Fruit fly (Drosophila melanogaster) whole organism, prepupa: Measurements from ENCODE around the gene Tsp86D.

ENCODE experiments used
- Blimp-1 ChIP-seq: fragments of 200-800 bp; sonication (Bioruptor generic); optimal IDR thresholded peaks from 3 replicates; lab custom pipeline; 2017; ENCODE audit warnings: missing biosample characterization, missing genetic modification characterization, mild to moderate bottlenecking, moderate library complexity, missing genetic modification reagents
- CG10631 ChIP-seq: fragments of 200-800 bp; sonication (Bioruptor generic); optimal IDR thresholded peaks from 2 replicates; lab custom pipeline; 2016; ENCODE audit warnings: missing biosample characterization, missing genetic modification characterization
- CG11294 ChIP-seq: fragments of 200-800 bp; sonication (Bioruptor generic); IDR thresholded peaks from 2 replicates; pipeline ENCODE4 v1.3.6; 2022; ENCODE audit warnings: missing biosample characterization, missing genetic modification characterization
- CG11762 ChIP-seq: fragments of 200-800 bp; sonication (Bioruptor generic); optimal IDR thresholded peaks from 3 replicates; lab custom pipeline; 2016; ENCODE audit warnings: missing biosample characterization, missing genetic modification characterization; ENCODE audit not compliant: insufficient read depth
- CG11902 ChIP-seq: fragments of 200-800 bp; sonication (Bioruptor generic); optimal IDR thresholded peaks from 3 replicates; lab custom pipeline; 2016; ENCODE audit warnings: missing biosample characterization, missing genetic modification characterization
- CG1621 ChIP-seq: fragments of 200-800 bp; sonication (Bioruptor generic); optimal IDR thresholded peaks from 3 replicates; lab custom pipeline; 2018; ENCODE audit warnings: missing biosample characterization, mild to moderate bottlenecking, missing genetic modification characterization
- CG16779 ChIP-seq: fragments of 200-800 bp; sonication (Bioruptor generic); optimal IDR thresholded peaks from 3 replicates; lab custom pipeline; 2017; ENCODE audit warnings: missing biosample characterization, mild to moderate bottlenecking, missing genetic modification characterization
- CG3032 ChIP-seq: fragments of 200-800 bp; optimal IDR thresholded peaks from 2 replicates; lab custom pipeline; 2019; ENCODE audit warnings: missing biosample characterization, mild to moderate bottlenecking, missing genetic modification characterization, moderate library complexity
- CG31627 ChIP-seq: fragments of 200-800 bp; sonication (Bioruptor generic); optimal IDR thresholded peaks from 3 replicates; lab custom pipeline; 2016; ENCODE audit warnings: missing biosample characterization, missing genetic modification characterization
- CG32006 ChIP-seq: fragments of 200-800 bp; sonication (Bioruptor generic); optimal IDR thresholded peaks from 3 replicates; lab custom pipeline; 2017; ENCODE audit warnings: missing biosample characterization, mild to moderate bottlenecking, missing genetic modification characterization
- CG34406 ChIP-seq: fragments of 200-800 bp; sonication (Bioruptor generic); optimal IDR thresholded peaks from 3 replicates; lab custom pipeline; 2016; ENCODE audit warnings: missing biosample characterization, missing genetic modification characterization
- CG3919 ChIP-seq: fragments of 200-800 bp; sonication (Bioruptor generic); optimal IDR thresholded peaks from 3 replicates; lab custom pipeline; 2016; ENCODE audit warnings: missing biosample characterization, missing genetic modification characterization
- CG4318 ChIP-seq: fragments of 200-800 bp; sonication (Bioruptor generic); optimal IDR thresholded peaks from 3 replicates; lab custom pipeline; 2017; ENCODE audit warnings: missing biosample characterization, mild to moderate bottlenecking, missing genetic modification characterization
- CG6792 ChIP-seq: fragments of 200-800 bp; sonication (Bioruptor generic); optimal IDR thresholded peaks from 3 replicates; lab custom pipeline; 2016; ENCODE audit warnings: missing biosample characterization, missing genetic modification characterization
- CG7368 ChIP-seq: fragments of 200-800 bp; sonication (Bioruptor generic); optimal IDR thresholded peaks from 3 replicates; lab custom pipeline; 2016; ENCODE audit warnings: missing biosample characterization, missing genetic modification characterization
- CG8119 ChIP-seq: fragments of 200-800 bp; sonication (Bioruptor generic); IDR thresholded peaks from 3 replicates; pipeline ENCODE4 v1.3.6; 2022; ENCODE audit warnings: missing biosample characterization, missing genetic modification characterization
- CG8319 ChIP-seq: fragments of 200-800 bp; sonication (Bioruptor generic); optimal IDR thresholded peaks from 3 replicates; lab custom pipeline; 2016; ENCODE audit warnings: missing biosample characterization, missing genetic modification characterization
- CG9139 ChIP-seq: fragments of 200-800 bp; sonication (Bioruptor generic); optimal IDR thresholded peaks from 3 replicates; lab custom pipeline; 2017; ENCODE audit warnings: missing biosample characterization, mild to moderate bottlenecking, missing genetic modification characterization
- Eip75B ChIP-seq: fragments of 200-800 bp; sonication (Bioruptor generic); optimal IDR thresholded peaks from 3 replicates; lab custom pipeline; 2016; ENCODE audit warnings: missing biosample characterization, missing genetic modification characterization
- Eip78C ChIP-seq: fragments of 200-800 bp; sonication (Bioruptor generic); peaks from one replicate; lab custom pipeline; 2016; ENCODE audit warnings: missing biosample characterization, missing genetic modification characterization
- Eip93F ChIP-seq: fragments of 200-800 bp; sonication (Bioruptor generic); optimal IDR thresholded peaks from 2 replicates; lab custom pipeline; 2016; ENCODE audit warnings: missing biosample characterization, mild to moderate bottlenecking, missing genetic modification characterization
- Ets21C ChIP-seq: fragments of 200-800 bp; sonication (Bioruptor generic); optimal IDR thresholded peaks from 3 replicates; lab custom pipeline; 2016; ENCODE audit warnings: missing biosample characterization, missing genetic modification characterization
- Ets96B ChIP-seq: fragments of 200-800 bp; optimal IDR thresholded peaks from 2 replicates; lab custom pipeline; 2019; ENCODE audit warnings: missing biosample characterization, mild to moderate bottlenecking, missing genetic modification characterization, moderate library complexity
- Gug ChIP-seq: fragments of 200-800 bp; sonication (Bioruptor generic); IDR thresholded peaks from 2 replicates; pipeline ENCODE4 v1.3.6; 2022; ENCODE audit warnings: missing biosample characterization, missing genetic modification characterization
- Hr38 ChIP-seq: sonication (Bioruptor generic); optimal IDR thresholded peaks from 2 replicates; lab custom pipeline; 2016; ENCODE audit warnings: missing biosample characterization, missing genetic modification characterization
- Hr4 ChIP-seq: fragments of 200-800 bp; sonication (Bioruptor generic); optimal IDR thresholded peaks from 3 replicates; lab custom pipeline; 2016; ENCODE audit warnings: missing biosample characterization, missing genetic modification characterization
- Lpt ChIP-seq: fragments of 200-800 bp; sonication (Bioruptor generic); optimal IDR thresholded peaks from 3 replicates; lab custom pipeline; 2016; ENCODE audit warnings: missing biosample characterization, missing genetic modification characterization
- Met ChIP-seq: fragments of 200-800 bp; sonication (Bioruptor generic); optimal IDR thresholded peaks from 3 replicates; lab custom pipeline; 2016; ENCODE audit warnings: missing biosample characterization, missing genetic modification characterization
- Smox ChIP-seq: fragments of 200-800 bp; sonication (Bioruptor generic); optimal IDR thresholded peaks from 3 replicates; lab custom pipeline; 2016; ENCODE audit warnings: missing biosample characterization, missing genetic modification characterization
- Sox102F ChIP-seq: fragments of 200-800 bp; sonication (Bioruptor generic); optimal IDR thresholded peaks from 2 replicates; lab custom pipeline; 2016; ENCODE audit warnings: missing biosample characterization, mild to moderate bottlenecking, missing genetic modification characterization
- Sox14 ChIP-seq: fragments of 200-800 bp; sonication (Bioruptor generic); optimal IDR thresholded peaks from 3 replicates; lab custom pipeline; 2016; ENCODE audit warnings: missing biosample characterization, missing genetic modification characterization
- Sox15 ChIP-seq: fragments of 200-800 bp; sonication (Bioruptor generic); optimal IDR thresholded peaks from 3 replicates; lab custom pipeline; 2016; ENCODE audit warnings: missing biosample characterization, missing genetic modification characterization
- achi ChIP-seq: fragments of 200-800 bp; sonication (Bioruptor generic); optimal IDR thresholded peaks from 3 replicates; lab custom pipeline; 2016; ENCODE audit warnings: missing biosample characterization, missing genetic modification characterization
- acj6 ChIP-seq: fragments of 200-800 bp; sonication (Bioruptor generic); optimal IDR thresholded peaks from 3 replicates; lab custom pipeline; 2016; ENCODE audit warnings: missing biosample characterization, missing genetic modification characterization
- cyc ChIP-seq: fragments of 200-800 bp; sonication (Bioruptor generic); optimal IDR thresholded peaks from 3 replicates; lab custom pipeline; 2016; ENCODE audit warnings: missing biosample characterization, missing genetic modification characterization
- dsx ChIP-seq: fragments of 200-800 bp; optimal IDR thresholded peaks from 3 replicates; lab custom pipeline; 2019; ENCODE audit warnings: missing biosample characterization, mild to moderate bottlenecking, missing genetic modification characterization, moderate library complexity; ENCODE audit not compliant: poor library complexity, severe bottlenecking
- fd59A ChIP-seq: fragments of 200-800 bp; sonication (Bioruptor generic); optimal IDR thresholded peaks from 2 replicates; lab custom pipeline; 2017; ENCODE audit warnings: missing biosample characterization, mild to moderate bottlenecking, missing genetic modification characterization, missing genetic modification reagents
- fkh ChIP-seq: fragments of 200-800 bp; sonication (Bioruptor generic); optimal IDR thresholded peaks from 3 replicates; lab custom pipeline; 2017; ENCODE audit warnings: missing biosample characterization, mild to moderate bottlenecking, missing genetic modification characterization, moderate library complexity
- net ChIP-seq: fragments of 200-800 bp; sonication (Bioruptor generic); optimal IDR thresholded peaks from 3 replicates; lab custom pipeline; 2016; ENCODE audit warnings: missing biosample characterization, missing genetic modification characterization
- pdm3 ChIP-seq: fragments of 200-800 bp; sonication (Bioruptor generic); optimal IDR thresholded peaks from 3 replicates; lab custom pipeline; 2016; ENCODE audit warnings: missing biosample characterization, missing genetic modification characterization
- salr ChIP-seq, 2 experiments: fragments of 200-800 bp; sonication (Bioruptor generic); optimal IDR thresholded peaks; 3 replicates each; lab custom pipeline; 2016 to 2018; ENCODE audit warnings: missing biosample characterization in 2 of 2, missing genetic modification characterization in 2 of 2, mild to moderate bottlenecking in 1 of 2
- spab ChIP-seq: fragments of 200-800 bp; sonication (Bioruptor generic); optimal IDR thresholded peaks from 2 replicates; lab custom pipeline; 2017; ENCODE audit warnings: missing biosample characterization, mild to moderate bottlenecking, missing genetic modification characterization, missing genetic modification reagents
- ss ChIP-seq, 2 experiments: fragments of 200-800 bp; sonication (Bioruptor generic); optimal IDR thresholded peaks; 2 replicates in 1 of 2; 3 replicates in 1 of 2; lab custom pipeline; 2017 to 2018; ENCODE audit warnings: mild to moderate bottlenecking in 2 of 2, missing biosample characterization in 2 of 2, missing genetic modification characterization in 2 of 2, moderate library complexity in 1 of 2
- vri ChIP-seq: fragments of 200-800 bp; sonication (Bioruptor generic); optimal IDR thresholded peaks from 3 replicates; lab custom pipeline; 2016; ENCODE audit warnings: missing biosample characterization, mild to moderate bottlenecking, missing genetic modification characterization

Tsp86D gene

DNA sequence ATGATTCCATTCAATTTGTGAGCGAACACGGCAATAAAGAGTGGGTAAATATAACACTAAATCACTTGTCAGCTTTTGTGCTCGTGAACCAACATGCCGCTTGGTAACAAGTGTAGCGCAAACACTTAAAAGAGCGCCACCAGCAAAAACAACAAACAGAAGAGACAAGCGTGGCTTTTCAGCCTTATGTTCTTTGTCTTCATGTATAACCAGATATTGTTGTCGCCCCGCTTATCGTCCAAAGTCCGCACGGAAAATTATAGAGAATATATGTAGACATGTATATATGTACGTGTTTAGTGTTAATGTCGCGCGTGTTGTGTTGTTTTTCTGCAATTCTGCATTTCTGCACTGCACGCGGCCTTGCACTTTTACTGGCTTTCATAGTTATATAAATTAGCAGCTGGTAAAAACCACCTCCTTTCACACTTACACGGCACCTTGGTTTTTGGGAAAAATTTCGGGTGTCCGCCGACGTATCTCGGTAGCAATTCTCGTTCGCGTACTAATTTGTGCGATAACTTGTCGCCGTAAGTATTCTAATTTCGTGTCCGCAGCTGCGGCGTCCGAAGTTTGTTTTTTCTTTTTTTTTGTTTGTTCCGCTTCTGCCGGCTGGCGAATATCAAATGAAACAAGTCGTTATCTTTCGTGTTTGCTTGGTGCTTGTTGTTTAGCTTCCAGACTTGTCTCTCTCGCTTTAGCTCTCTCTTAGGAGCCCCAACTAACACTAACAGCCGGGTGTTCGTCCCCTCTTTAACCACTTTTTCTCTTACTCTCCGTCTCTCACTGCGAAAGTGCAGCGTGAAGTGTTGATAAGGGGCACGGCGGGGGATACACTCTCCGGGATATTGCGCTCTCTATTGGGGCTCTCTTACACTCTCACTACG is 20.4 kb downstream of the Tsp86D start (continued):
- TF ChIP-seq CG16779 (tag; lab: Kevin White, UChicago), result peak; percentile 73
- TF ChIP-seq CG4318 (GFP tag; lab: Kevin White, UChicago), result no peak
- peak; percentile 38 for TF ChIP-seq CG3919 (GFP tag; lab: Kevin White, UChicago)
- TF ChIP-seq acj6 (GFP tag; lab: Kevin White, UChicago), result no peak
- TF ChIP-seq CG32006 (GFP tag; lab: Kevin White, UChicago), result peak; percentile 47
- TF ChIP-seq CG6792 (GFP tag; lab: Kevin White, UChicago), result no peak
- peak; percentile 97 to 98 for TF ChIP-seq ss (GFP tag; optimal IDR thresholded peaks at IDR 0.05; lab: Kevin White, UChicago)
- peak; percentile 63 for TF ChIP-seq CG1621 (tag; lab: Kevin White, UChicago)
- TF ChIP-seq cyc (GFP tag; lab: Kevin White, UChicago), result peak; percentile 38
- TF ChIP-seq CG11902 (GFP tag; lab: Kevin White, UChicago), result no peak
- peak; percentile 64 for TF ChIP-seq Sox14 (GFP tag; lab: Kevin White, UChicago)
- TF ChIP-seq Blimp-1, result no peak
- TF ChIP-seq Sox15 (GFP tag; lab: Kevin White, UChicago), result no peak
- peak; percentile 96 for TF ChIP-seq CG9139
- peak; percentile 25 for TF ChIP-seq Ets96B (tag; lab: Kevin White, UChicago)
- peak; percentile 24 to 50 for TF ChIP-seq salr (GFP tag; optimal IDR thresholded peaks at IDR 0.05; lab: Kevin White, UChicago)
- TF ChIP-seq Eip93F (GFP tag; lab: Kevin White, UChicago), result no peak
- TF ChIP-seq Eip78C (GFP tag; lab: Kevin White, UChicago), result peak; percentile 75
- TF ChIP-seq Hr4 (GFP tag; lab: Kevin White, UChicago), result peak; percentile 34
- TF ChIP-seq CG31627 (GFP tag; lab: Kevin White, UChicago), result peak; percentile 3
- peak; percentile 9 for TF ChIP-seq Smox (GFP tag; lab: Kevin White, UChicago)
- TF ChIP-seq CG10631 (GFP tag; lab: Kevin White, UChicago), result peak; percentile 35
- TF ChIP-seq net (GFP tag; lab: Kevin White, UChicago), result peak; percentile 52
- peak; percentile 50 for TF ChIP-seq Eip75B
- peak; percentile 29 for TF ChIP-seq Met
- TF ChIP-seq CG11294, result no peak
- TF ChIP-seq achi (GFP tag; lab: Kevin White, UChicago), result peak; percentile 16
- TF ChIP-seq Sox102F (GFP tag; lab: Kevin White, UChicago), result peak; percentile 14
- TF ChIP-seq Lpt (GFP tag; lab: Kevin White, UChicago), result peak; percentile 31
- TF ChIP-seq CG7368 (GFP tag; lab: Kevin White, UChicago), result peak; percentile 31
- TF ChIP-seq CG8119 (GFP tag; lab: Robert Waterston, UW), result peak; percentile 63; the same call in 2 of the 3 replicates
- TF ChIP-seq dsx (GFP tag; lab: Kevin White, UChicago), result peak; percentile 39
- no peak for TF ChIP-seq CG34406 (GFP tag; lab: Kevin White, UChicago)
- TF ChIP-seq CG8319, result no peak

DNA sequence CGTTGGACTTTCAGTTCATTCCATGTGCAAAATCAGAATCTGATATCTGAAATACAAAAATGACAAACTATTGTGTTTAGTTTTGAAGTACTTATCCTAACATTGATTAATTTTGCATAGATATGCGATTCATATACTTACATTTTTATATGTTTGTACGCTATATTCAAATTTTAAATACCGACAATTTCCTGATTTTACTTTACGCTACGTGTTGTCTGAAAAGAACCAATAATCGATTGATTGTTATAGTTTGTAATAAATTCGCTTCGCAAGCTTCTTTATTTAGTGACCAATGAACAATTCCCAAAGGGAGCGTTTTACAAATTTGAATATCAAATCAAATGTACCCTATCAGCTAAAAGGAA is 21.0 kb downstream of the Tsp86D start, which contains the start of gene Ak3:
Gene Ak3 (minus strand): TSS at position 69 of the 368 bp plus-strand sequence.
- TF ChIP-seq Sox102F (GFP tag; lab: Kevin White, UChicago) (no peak), fd59A (no peak), dsx (GFP tag; lab: Kevin White, UChicago) (no peak), achi (GFP tag; lab: Kevin White, UChicago) (no peak), CG3032 (tag; lab: Kevin White, UChicago) (no peak), Ets21C (GFP tag; lab: Kevin White, UChicago) (no peak), Hr38 (no peak), Hr4 (GFP tag; lab: Kevin White, UChicago) (no peak), vri (GFP tag; lab: Kevin White, UChicago) (no peak), spab (GFP tag; lab: Kevin White, UChicago) (no peak), CG11762 (GFP tag; lab: Kevin White, UChicago) (no peak), pdm3 (GFP tag; lab: Kevin White, UChicago) (no peak), CG6792 (GFP tag; lab: Kevin White, UChicago) (no peak), Blimp-1 (no peak), acj6 (GFP tag; lab: Kevin White, UChicago) (no peak), net (GFP tag; lab: Kevin White, UChicago) (no peak), CG4318 (GFP tag; lab: Kevin White, UChicago) (no peak), fkh (no peak), Gug (GFP tag; lab: Robert Waterston, UW) (no peak)
